In the genomic region with DNA sequence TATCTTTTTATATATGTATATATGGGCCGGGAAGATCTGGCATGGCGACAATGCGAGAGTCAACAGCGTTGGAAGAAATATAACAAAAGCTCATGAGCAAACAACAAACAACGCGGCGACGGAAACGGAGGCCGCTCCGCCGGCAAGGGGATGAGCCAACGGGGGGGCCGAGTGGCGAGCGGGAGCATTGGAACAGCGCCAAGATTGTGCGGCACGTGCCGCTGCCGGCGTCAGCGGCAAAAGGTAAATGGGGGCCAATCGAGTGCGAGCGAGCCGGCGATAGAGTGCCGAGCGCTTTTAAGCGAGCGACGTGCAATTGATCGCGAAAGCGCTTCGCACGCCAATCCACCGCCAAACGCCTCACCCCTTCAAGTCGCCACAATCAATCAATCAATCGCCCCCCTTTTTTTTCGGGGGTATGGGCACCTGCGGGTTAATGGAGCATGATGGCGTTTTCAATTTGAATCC, we compare ENCODE assay signal across 1 fruit fly cellular context.
TF ChIP-seq lines count a peak whose summit lies in the region.

No protein-coding gene starts in this region.

TF ChIP-seq in whole organism, embryonic, 481 proteins besides CTCF, POLR2A, EP300 and RAD21 (continued from another document and continues in another):
- TF ChIP-seq Rfx (GFP tag; IDR thresholded peaks at IDR 0.05; lab: Robert Waterston, UW), result peak; percentile 57; the same call in 1 of the 2 replicates
- TF ChIP-seq CG6791 (GFP tag; IDR thresholded peaks at IDR 0.05; lab: Robert Waterston, UW; ENCODE audit: partially characterized antibody), result no peak
- TF ChIP-seq Atf6 (GFP tag; IDR thresholded peaks at IDR 0.05; lab: Robert Waterston, UW), result peak; percentile 67
- TF ChIP-seq CG14667 (GFP tag; IDR thresholded peaks at IDR 0.05; lab: Robert Waterston, UW), result no peak
- TF ChIP-seq sc (optimal IDR thresholded peaks at IDR 0.05; lab: Kevin White, UChicago), result no peak
- peak; percentile 76 for TF ChIP-seq sc (GFP tag; optimal IDR thresholded peaks at IDR 0.05; lab: Kevin White, UChicago)
- no peak for TF ChIP-seq CG5245 (GFP tag; optimal IDR thresholded peaks at IDR 0.05; lab: Kevin White, UChicago)
- TF ChIP-seq NfI (GFP tag; optimal IDR thresholded peaks at IDR 0.05; lab: Kevin White, UChicago), result peak; percentile 62
- peak; percentile 55 for TF ChIP-seq CG13894 (tag; optimal IDR thresholded peaks at IDR 0.05; lab: Kevin White, UChicago)
- TF ChIP-seq CG6689 (GFP tag; IDR thresholded peaks at IDR 0.05; lab: Robert Waterston, UW), result 0 out of 2 replicates have a peak, but pooled peaks have one; percentile 8
- TF ChIP-seq en (GFP tag; optimal IDR thresholded peaks at IDR 0.05; lab: Kevin White, UChicago), result no peak
- peak; percentile 46 for TF ChIP-seq Nf-YB (GFP tag; optimal IDR thresholded peaks at IDR 0.05; lab: Kevin White, UChicago)
- peak; percentile 36 for TF ChIP-seq repo (GFP tag; optimal IDR thresholded peaks at IDR 0.05; lab: Kevin White, UChicago)
- peak; percentile 22 for TF ChIP-seq CG3995 (GFP tag; optimal IDR thresholded peaks at IDR 0.05; lab: Kevin White, UChicago)
- TF ChIP-seq Myb (GFP tag; optimal IDR thresholded peaks at IDR 0.05; lab: Kevin White, UChicago), result peak; percentile 6
- peak; percentile 80; the same call in 1 of the 2 replicates for TF ChIP-seq Awh (GFP tag; IDR thresholded peaks at IDR 0.05; lab: Robert Waterston, UW)
- TF ChIP-seq dm (GFP tag; optimal IDR thresholded peaks at IDR 0.05; lab: Kevin White, UChicago), result peak; percentile 35
- peak; percentile 51 for TF ChIP-seq kay (GFP tag; optimal IDR thresholded peaks at IDR 0.05; lab: Kevin White, UChicago)
- TF ChIP-seq ftz-f1 (GFP tag; optimal IDR thresholded peaks at IDR 0.05; lab: Kevin White, UChicago), result peak; percentile 90
- peak; percentile 39 for TF ChIP-seq grn (GFP tag; optimal IDR thresholded peaks at IDR 0.05; lab: Kevin White, UChicago)
- no peak for TF ChIP-seq zfh2 (GFP tag; optimal IDR thresholded peaks at IDR 0.05; lab: Kevin White, UChicago)
- peak; percentile 56 for TF ChIP-seq Spps (tag; optimal IDR thresholded peaks at IDR 0.05; lab: Kevin White, UChicago)
- TF ChIP-seq CG1603 (tag; optimal IDR thresholded peaks at IDR 0.05; lab: Kevin White, UChicago), result peak; percentile 21
- peak; percentile 14 for TF ChIP-seq CG30431 (GFP tag; optimal IDR thresholded peaks at IDR 0.05; lab: Kevin White, UChicago)
- TF ChIP-seq HHEX (GFP tag; optimal IDR thresholded peaks at IDR 0.05; lab: Kevin White, UChicago), result peak; percentile 87
- TF ChIP-seq D19B (GFP tag; optimal IDR thresholded peaks at IDR 0.05; lab: Kevin White, UChicago), result peak; percentile 14
- TF ChIP-seq prd (optimal IDR thresholded peaks at IDR 0.05; lab: Kevin White, UChicago), result no peak
- TF ChIP-seq prd (GFP tag; IDR thresholded peaks at IDR 0.05; lab: Robert Waterston, UW), result peak; percentile 40; the same call in 1 of the 3 replicates
- peak; percentile 46 for TF ChIP-seq CG18764 (GFP tag; optimal IDR thresholded peaks at IDR 0.05; lab: Kevin White, UChicago)
- TF ChIP-seq Deaf1 (tag; optimal IDR thresholded peaks at IDR 0.05; lab: Kevin White, UChicago), result peak; percentile 81
- no peak for TF ChIP-seq zf30C (GFP tag; optimal IDR thresholded peaks at IDR 0.05; lab: Kevin White, UChicago)
- TF ChIP-seq Hr78 (GFP tag; optimal IDR thresholded peaks at IDR 0.05; lab: Kevin White, UChicago), result peak in 1 of 2 experiments; percentile 82
- no peak for TF ChIP-seq H15 (GFP tag; IDR thresholded peaks at IDR 0.05; lab: Robert Waterston, UW)
- TF ChIP-seq slbo (GFP tag; IDR thresholded peaks at IDR 0.05; lab: Robert Waterston, UW), result peak; percentile 42
- TF ChIP-seq kah (GFP tag; optimal IDR thresholded peaks at IDR 0.05; lab: Kevin White, UChicago), result peak; percentile 47
- TF ChIP-seq lmd (GFP tag; IDR thresholded peaks at IDR 0.05; lab: Robert Waterston, UW), result no peak
- TF ChIP-seq slp2 (GFP tag; optimal IDR thresholded peaks at IDR 0.05; lab: Kevin White, UChicago), result peak; percentile 6
- no peak for TF ChIP-seq slou (GFP tag; optimal IDR thresholded peaks at IDR 0.05; lab: Kevin White, UChicago)
- TF ChIP-seq CG17568 (GFP tag; optimal IDR thresholded peaks at IDR 0.05; lab: Kevin White, UChicago), result peak; percentile 46
- peak; percentile 56; the same call in 2 of the 3 replicates for TF ChIP-seq Dbx (GFP tag; IDR thresholded peaks at IDR 0.05; lab: Robert Waterston, UW)
- TF ChIP-seq MESR4 (GFP tag; optimal IDR thresholded peaks at IDR 0.05; lab: Kevin White, UChicago), result no peak
- TF ChIP-seq dpn (GFP tag; optimal IDR thresholded peaks at IDR 0.05; lab: Kevin White, UChicago), result peak; percentile 37
- TF ChIP-seq CoRest (tag; optimal IDR thresholded peaks at IDR 0.05; lab: Kevin White, UChicago), result peak; percentile 51
- TF ChIP-seq CG9876 (GFP tag; optimal IDR thresholded peaks at IDR 0.05; lab: Kevin White, UChicago), result no peak
- TF ChIP-seq CG15696 (tag; optimal IDR thresholded peaks at IDR 0.05; lab: Kevin White, UChicago), result peak; percentile 13
- TF ChIP-seq CG15073 (GFP tag; optimal IDR thresholded peaks at IDR 0.05; lab: Kevin White, UChicago), result no peak
- TF ChIP-seq bbx (GFP tag; IDR thresholded peaks at IDR 0.05; lab: Robert Waterston, UW; ENCODE audit: partially characterized antibody), result no peak; the same call in 1 of the 2 replicates
- peak; percentile 24; the same call in 1 of the 3 replicates for TF ChIP-seq ase (GFP tag; IDR thresholded peaks at IDR 0.05; lab: Robert Waterston, UW)
- peak; percentile 34 for TF ChIP-seq Max (GFP tag; optimal IDR thresholded peaks at IDR 0.05; lab: Kevin White, UChicago)
- TF ChIP-seq CG7556 (GFP tag; optimal IDR thresholded peaks at IDR 0.05; lab: Kevin White, UChicago), result peak; percentile 64
- TF ChIP-seq lab (GFP tag; optimal IDR thresholded peaks at IDR 0.05; lab: Kevin White, UChicago), result peak; percentile 96
- no peak for TF ChIP-seq phol (tag; optimal IDR thresholded peaks at IDR 0.05; lab: Kevin White, UChicago)
- TF ChIP-seq Adf1 (GFP tag; IDR thresholded peaks at IDR 0.05; lab: Robert Waterston, UW), result peak; percentile 94
- TF ChIP-seq CG2129 (GFP tag; IDR thresholded peaks at IDR 0.05; lab: Robert Waterston, UW; ENCODE audit: partially characterized antibody), result no peak
- no peak for TF ChIP-seq corto (GFP tag; optimal IDR thresholded peaks at IDR 0.05; lab: Kevin White, UChicago)
- TF ChIP-seq ac (GFP tag; optimal IDR thresholded peaks at IDR 0.05; lab: Kevin White, UChicago), result no peak
- TF ChIP-seq Six4 (GFP tag; optimal IDR thresholded peaks at IDR 0.05; lab: Kevin White, UChicago), result peak; percentile 20
- no peak for TF ChIP-seq Ets97D (GFP tag; optimal IDR thresholded peaks at IDR 0.05; lab: Kevin White, UChicago)
- no peak for TF ChIP-seq CG18011 (GFP tag; optimal IDR thresholded peaks at IDR 0.05; lab: Kevin White, UChicago)
- TF ChIP-seq Ets65A (GFP tag; lab: Kevin White, UChicago), result peak; percentile 63
- TF ChIP-seq danr (GFP tag; IDR thresholded peaks at IDR 0.05; lab: Robert Waterston, UW), result no peak
- no peak for TF ChIP-seq Dref (GFP tag; IDR thresholded peaks at IDR 0.05; lab: Robert Waterston, UW)
- TF ChIP-seq CG12236 (GFP tag; optimal IDR thresholded peaks at IDR 0.05; lab: Kevin White, UChicago), result no peak
- TF ChIP-seq CG14710 (tag; optimal IDR thresholded peaks at IDR 0.05; lab: Kevin White, UChicago), result peak; percentile 39
- TF ChIP-seq lilli (GFP tag; optimal IDR thresholded peaks at IDR 0.05; lab: Kevin White, UChicago), result peak; percentile 33
- peak; percentile 55 for TF ChIP-seq CG12942 (GFP tag; optimal IDR thresholded peaks at IDR 0.05; lab: Kevin White, UChicago)
- no peak for TF ChIP-seq wor (GFP tag; IDR thresholded peaks at IDR 0.05; lab: Robert Waterston, UW)
- peak; percentile 88 for TF ChIP-seq CG18599 (GFP tag; optimal IDR thresholded peaks at IDR 0.05; lab: Kevin White, UChicago)
- TF ChIP-seq CG7372 (GFP tag; IDR thresholded peaks at IDR 0.05; lab: Robert Waterston, UW), result no peak
- TF ChIP-seq ham (GFP tag; IDR thresholded peaks at IDR 0.05; lab: Robert Waterston, UW), result peak; percentile 32; the same call in 1 of the 2 replicates
- peak; percentile 61 for TF ChIP-seq Sry-β (GFP tag; optimal IDR thresholded peaks at IDR 0.05; lab: Kevin White, UChicago)
- no peak for TF ChIP-seq zen (tag; optimal IDR thresholded peaks at IDR 0.05; lab: Kevin White, UChicago)
- peak; percentile 73 for TF ChIP-seq nom (GFP tag; optimal IDR thresholded peaks at IDR 0.05; lab: Kevin White, UChicago)
- TF ChIP-seq Neu2 (GFP tag; optimal IDR thresholded peaks at IDR 0.05; lab: Kevin White, UChicago; ENCODE audit: borderline replicate concordance), result no peak
- TF ChIP-seq CG11696 (GFP tag; IDR thresholded peaks at IDR 0.05; lab: Robert Waterston, UW), result peak; percentile 35; the same call in 1 of the 2 replicates
- peak; percentile 90 for TF ChIP-seq CG2875 (GFP tag; optimal IDR thresholded peaks at IDR 0.05; lab: Kevin White, UChicago)
- no peak for TF ChIP-seq CG2889 (GFP tag; IDR thresholded peaks at IDR 0.05; lab: Robert Waterston, UW)
- peak; percentile 82 for TF ChIP-seq MTF-1 (GFP tag; optimal IDR thresholded peaks at IDR 0.05; lab: Kevin White, UChicago; ENCODE audit: borderline replicate concordance)
- peak; percentile 45; the same call in 1 of the 2 replicates for TF ChIP-seq CG31441 (GFP tag; IDR thresholded peaks at IDR 0.05; lab: Robert Waterston, UW)
- no peak for TF ChIP-seq chn (GFP tag; optimal IDR thresholded peaks at IDR 0.05; lab: Kevin White, UChicago)
- TF ChIP-seq CG1024 (GFP tag; IDR thresholded peaks at IDR 0.05; lab: Robert Waterston, UW), result 0 out of 2 replicates have a peak, but pooled peaks have one; percentile 38
- TF ChIP-seq stwl (tag; optimal IDR thresholded peaks at IDR 0.05; lab: Kevin White, UChicago), result no peak
- TF ChIP-seq ro (GFP tag; IDR thresholded peaks at IDR 0.05; lab: Robert Waterston, UW), result no peak
- peak; percentile 7; the same call in 1 of the 2 replicates for TF ChIP-seq Rx (GFP tag; IDR thresholded peaks at IDR 0.05; lab: Robert Waterston, UW)
- peak; percentile 69 for TF ChIP-seq bcd (GFP tag; optimal IDR thresholded peaks at IDR 0.05; lab: Kevin White, UChicago)
- TF ChIP-seq dimm (GFP tag; IDR thresholded peaks at IDR 0.05; lab: Robert Waterston, UW), result 0 out of 2 replicates have a peak, but pooled peaks have one; percentile 28
- peak; percentile 16 for TF ChIP-seq CG18476 (GFP tag; optimal IDR thresholded peaks at IDR 0.05; lab: Kevin White, UChicago)
- TF ChIP-seq CG9215 (GFP tag; IDR thresholded peaks at IDR 0.05; lab: Robert Waterston, UW), result no peak; the same call in 1 of the 2 replicates
- peak; percentile 67 for TF ChIP-seq CG6765 (GFP tag; optimal IDR thresholded peaks at IDR 0.05; lab: Kevin White, UChicago)
- TF ChIP-seq btn (GFP tag; optimal IDR thresholded peaks at IDR 0.05; lab: Kevin White, UChicago), result no peak
- TF ChIP-seq CG6654 (GFP tag; optimal IDR thresholded peaks at IDR 0.05; lab: Kevin White, UChicago), result peak; percentile 34
- peak; percentile 30; the same call in 1 of the 2 replicates for TF ChIP-seq ssp (GFP tag; IDR thresholded peaks at IDR 0.05; lab: Robert Waterston, UW)
- TF ChIP-seq Usf (GFP tag; optimal IDR thresholded peaks at IDR 0.05; lab: Kevin White, UChicago), result peak; percentile 36
- peak; percentile 41 for TF ChIP-seq grau (tag; optimal IDR thresholded peaks at IDR 0.05; lab: Kevin White, UChicago)
- TF ChIP-seq CG8765 (GFP tag; IDR thresholded peaks at IDR 0.05; lab: Robert Waterston, UW), result no peak; the same call in 1 of the 2 replicates
- TF ChIP-seq CG13287 (GFP tag; IDR thresholded peaks at IDR 0.05; lab: Robert Waterston, UW; ENCODE audit: partially characterized antibody), result peak; percentile 30; the same call in 1 of the 2 replicates
- TF ChIP-seq az2 (GFP tag; optimal IDR thresholded peaks at IDR 0.05; lab: Kevin White, UChicago), result peak; percentile 21
- no peak for TF ChIP-seq Hmx (GFP tag; optimal IDR thresholded peaks at IDR 0.05; lab: Kevin White, UChicago)
- peak; percentile 68 for TF ChIP-seq onecut (GFP tag; IDR thresholded peaks at IDR 0.05; lab: Robert Waterston, UW)
- peak; percentile 86 for TF ChIP-seq ci (GFP tag; IDR thresholded peaks at IDR 0.05; lab: Robert Waterston, UW)
- peak in 1 of 2 experiments; percentile 38 for TF ChIP-seq Pdp1 (GFP tag; optimal IDR thresholded peaks at IDR 0.05; lab: Kevin White, UChicago)
- TF ChIP-seq BEAF-32 (GFP tag; optimal IDR thresholded peaks at IDR 0.05; lab: Kevin White, UChicago), result no peak
- TF ChIP-seq CrebB (tag; optimal IDR thresholded peaks at IDR 0.05; lab: Kevin White, UChicago), result peak; percentile 55
- TF ChIP-seq mirr (GFP tag; optimal IDR thresholded peaks at IDR 0.05; lab: Kevin White, UChicago), result peak; percentile 79
- peak; percentile 4 for TF ChIP-seq Hsf (GFP tag; optimal IDR thresholded peaks at IDR 0.05; lab: Kevin White, UChicago)
- TF ChIP-seq CG43689 (GFP tag; IDR thresholded peaks at IDR 0.05; lab: Robert Waterston, UW), result no peak
- TF ChIP-seq unpg (GFP tag; optimal IDR thresholded peaks at IDR 0.05; lab: Kevin White, UChicago), result peak; percentile 50
- peak; percentile 27 for TF ChIP-seq Xbp1 (GFP tag; optimal IDR thresholded peaks at IDR 0.05; lab: Kevin White, UChicago)
- TF ChIP-seq fd102C (GFP tag; optimal IDR thresholded peaks at IDR 0.05; lab: Kevin White, UChicago), result no peak
- TF ChIP-seq Nf-YC (tag; optimal IDR thresholded peaks at IDR 0.05; lab: Kevin White, UChicago), result peak; percentile 59
- peak; percentile 44 for TF ChIP-seq CG18262 (tag; optimal IDR thresholded peaks at IDR 0.05; lab: Kevin White, UChicago)
- TF ChIP-seq Oaz (GFP tag; IDR thresholded peaks at IDR 0.05; lab: Robert Waterston, UW), result no peak
- no peak for TF ChIP-seq TFAM (GFP tag; optimal IDR thresholded peaks at IDR 0.05; lab: Kevin White, UChicago)
- TF ChIP-seq CG18619 (GFP tag; optimal IDR thresholded peaks at IDR 0.05; lab: Kevin White, UChicago), result peak; percentile 72
- 0 out of 2 replicates have a peak, but pooled peaks have one; percentile 3 for TF ChIP-seq aop (GFP tag; IDR thresholded peaks at IDR 0.05; lab: Robert Waterston, UW)
- TF ChIP-seq knrl (GFP tag; IDR thresholded peaks at IDR 0.05; lab: Robert Waterston, UW; ENCODE audit: partially characterized antibody), result 0 out of 3 replicates have a peak, but pooled peaks have one; percentile 28
- TF ChIP-seq tll (GFP tag; optimal IDR thresholded peaks at IDR 0.05; lab: Kevin White, UChicago), result no peak
- no peak; the same call in 1 of the 2 replicates for TF ChIP-seq Bgb (GFP tag; IDR thresholded peaks at IDR 0.05; lab: Robert Waterston, UW; ENCODE audit: partially characterized antibody)
- peak; percentile 93 for TF ChIP-seq Med (GFP tag; lab: Kevin White, UChicago)
- TF ChIP-seq CG3163 (GFP tag; optimal IDR thresholded peaks at IDR 0.05; lab: Kevin White, UChicago), result no peak
- TF ChIP-seq jumu (GFP tag; optimal IDR thresholded peaks at IDR 0.05; lab: Kevin White, UChicago), result peak; percentile 39
- no peak for TF ChIP-seq Abd-B (GFP tag; optimal IDR thresholded peaks at IDR 0.05; lab: Kevin White, UChicago)
- TF ChIP-seq Dad (GFP tag; optimal IDR thresholded peaks at IDR 0.05; lab: Kevin White, UChicago), result peak; percentile 10
